Fruit fly (Drosophila melanogaster): ENCODE results near the gene Obp19c.

- no peak for TF ChIP-seq Sox14 (GFP tag; optimal IDR thresholded peaks at IDR 0.05)
- no peak for TF ChIP-seq CG11294 (GFP tag; IDR thresholded peaks at IDR 0.05)
- no peak for TF ChIP-seq dsx (GFP tag; optimal IDR thresholded peaks at IDR 0.05; ENCODE audit: poor library complexity, severe bottlenecking)
- TF ChIP-seq dac (GFP tag; optimal IDR thresholded peaks at IDR 0.05): no peak
Measured at dm6 chrX:20413481-20413880, 5.3 kb downstream of the Obp19c start, which contains the start of gene CG15459.
